Fruit fly (Drosophila melanogaster): ENCODE measurements around the gene Ppi1.

dm6 chr3R:30132295-30132694, 3.4 kb upstream of the Ppi1 start, which contains the start of gene CG31029:
- TF ChIP-seq Dll (optimal IDR thresholded peaks at IDR 0.05) (no peak), psq (optimal IDR thresholded peaks at IDR 0.05) (no peak), usp (GFP tag; optimal IDR thresholded peaks at IDR 0.05) (no peak)
